Fruit fly (Drosophila melanogaster): ENCODE results near the gene Idua.

Idua gene

dm6 chr2L:11113011-11113528 is at the start of gene Idua:
Gene Idua, minus strand, starts transcription at chr2L:11113061.
- TF ChIP-seq CG17801 (GFP tag; optimal IDR thresholded peaks at IDR 0.05; ENCODE audit: partially characterized antibody), result peak; percentile 31

dm6 chr2L:11155166-11155958 is 42.5 kb upstream of the Idua start, which contains the start of gene CG6287:
Gene CG6287, minus strand, starts transcription at chr2L:11155721.
- peak; percentile 99 for TF ChIP-seq CG17801 (GFP tag; optimal IDR thresholded peaks at IDR 0.05; ENCODE audit: partially characterized antibody)

dm6 chr2L:11148969-11149368 is 36.1 kb upstream of the Idua start, which contains the start of gene Gyc32E:
Gene Gyc32E, minus strand, starts transcription at chr2L:11149101.
- no peak for TF ChIP-seq CG17801 (GFP tag; optimal IDR thresholded peaks at IDR 0.05; ENCODE audit: partially characterized antibody)

DNA sequence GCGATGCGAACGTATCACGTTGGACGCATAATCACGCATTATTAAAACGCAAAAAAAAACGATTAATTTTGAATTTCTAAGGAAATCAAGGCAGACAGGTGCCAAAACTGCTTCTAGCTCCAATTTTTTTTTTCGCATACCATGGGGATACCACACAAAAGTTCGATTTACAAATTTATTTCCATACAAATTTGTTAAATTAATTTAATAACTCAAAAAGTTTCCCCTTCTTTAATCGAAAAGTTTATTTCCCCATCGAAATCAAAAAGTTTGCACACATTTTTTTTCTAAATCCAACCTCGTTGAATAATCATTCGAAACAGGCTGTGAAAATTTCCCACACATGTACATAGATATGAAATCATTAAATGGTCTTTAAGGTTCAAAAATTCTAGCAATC is 32.5 kb upstream of the Idua start, which contains the start of gene CG31867:
TSS of gene CG31867 (minus strand) at position 101 of the 400 bp plus-strand sequence.
- no peak for TF ChIP-seq CG17801 (GFP tag; optimal IDR thresholded peaks at IDR 0.05; ENCODE audit: partially characterized antibody)

- no peak for TF ChIP-seq CG17801 (GFP tag; optimal IDR thresholded peaks at IDR 0.05; ENCODE audit: partially characterized antibody)
Observed at dm6 chr2L:11136093-11136492, 23.2 kb upstream of the Idua start, which contains the start of gene hgo. Gene hgo, plus strand, starts transcription at chr2L:11136393.

DNA sequence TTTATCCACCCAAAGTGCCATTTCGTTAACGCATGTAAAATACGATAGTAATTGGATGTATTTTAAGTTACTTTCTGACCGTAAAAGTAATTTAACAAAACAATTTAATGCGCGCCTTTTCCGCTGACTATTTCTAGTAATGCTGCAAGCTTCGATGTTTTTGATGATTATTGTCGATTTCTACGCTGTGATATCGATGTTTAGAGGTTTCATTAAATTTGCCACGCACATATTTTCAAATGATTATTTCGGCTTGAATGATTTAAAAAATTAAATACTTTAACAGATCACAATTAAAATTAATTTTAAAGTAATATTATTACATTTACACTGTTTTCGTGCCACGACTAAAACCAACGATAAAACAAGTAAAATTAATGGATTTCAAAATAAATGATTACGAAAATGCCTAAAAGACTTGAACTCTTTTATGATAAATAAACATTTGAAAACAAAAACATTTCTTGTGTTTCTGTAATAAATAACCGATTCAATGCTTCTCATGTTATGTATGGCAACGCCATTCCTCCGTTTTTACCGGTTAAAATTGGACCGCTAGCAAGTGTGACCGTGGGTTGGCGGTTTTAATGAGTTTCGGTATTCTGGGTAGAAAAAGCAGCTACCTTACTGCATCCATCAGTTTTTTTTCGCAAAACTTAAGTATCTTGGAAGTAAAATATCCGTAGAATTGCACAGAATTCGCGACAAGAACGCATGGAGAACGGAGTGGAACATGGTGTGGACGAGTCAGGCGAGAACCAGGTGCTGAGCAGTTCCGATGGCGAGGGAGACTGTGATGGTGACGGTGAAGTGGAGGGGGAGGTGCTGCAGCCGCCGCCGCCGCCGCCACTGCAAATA is 17.5 kb upstream of the Idua start, which contains the start of the genes RfC38 and CG4751:
TSS of gene RfC38 (minus strand) at position 495 of the 858 bp plus-strand sequence.
TSS of gene CG4751 (plus strand) at position 587 of the 858 bp plus-strand sequence.
- peak; percentile 1 for TF ChIP-seq CG17801 (GFP tag; optimal IDR thresholded peaks at IDR 0.05; ENCODE audit: partially characterized antibody)

- peak; percentile 82 for TF ChIP-seq CG17801 (GFP tag; optimal IDR thresholded peaks at IDR 0.05; ENCODE audit: partially characterized antibody)
Observed at dm6 chr2L:11123499-11123898, 10.6 kb upstream of the Idua start, which contains the start of the genes Csl4 and Nup160. Gene Csl4, minus strand, starts transcription at chr2L:11123567. Gene Nup160, plus strand, starts transcription at chr2L:11123777.

DNA sequence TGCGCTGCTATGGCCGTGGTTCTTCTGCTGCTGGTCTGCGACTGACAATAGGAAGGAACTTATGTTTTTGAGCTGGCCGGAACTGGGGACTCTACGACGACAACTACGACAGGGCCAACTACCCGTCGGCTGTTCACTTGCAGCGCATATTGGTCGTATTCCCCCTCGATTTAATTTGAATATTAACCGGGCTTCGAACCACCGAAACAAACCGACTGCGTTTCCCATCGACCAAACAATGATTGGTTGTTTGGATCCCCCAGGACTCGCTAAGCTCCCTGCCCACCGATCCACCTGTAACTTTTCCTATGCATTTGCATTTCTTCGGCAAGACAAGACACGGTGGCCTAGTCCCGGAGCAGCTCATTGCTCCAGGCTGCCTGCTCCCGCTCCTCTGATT is 8.8 kb upstream of the Idua start, which contains the start of gene Dnaaf4:
TSS of gene Dnaaf4 (minus strand) at position 101 of the 400 bp plus-strand sequence.
- TF ChIP-seq CG17801 (GFP tag; optimal IDR thresholded peaks at IDR 0.05; ENCODE audit: partially characterized antibody), result no peak

dm6 chr2L:11119966-11120517 is 7.2 kb upstream of the Idua start, which contains the start of gene CG6230:
Gene CG6230, minus strand, starts transcription at chr2L:11120319.
- no peak for TF ChIP-seq CG17801 (GFP tag; optimal IDR thresholded peaks at IDR 0.05; ENCODE audit: partially characterized antibody)

DNA sequence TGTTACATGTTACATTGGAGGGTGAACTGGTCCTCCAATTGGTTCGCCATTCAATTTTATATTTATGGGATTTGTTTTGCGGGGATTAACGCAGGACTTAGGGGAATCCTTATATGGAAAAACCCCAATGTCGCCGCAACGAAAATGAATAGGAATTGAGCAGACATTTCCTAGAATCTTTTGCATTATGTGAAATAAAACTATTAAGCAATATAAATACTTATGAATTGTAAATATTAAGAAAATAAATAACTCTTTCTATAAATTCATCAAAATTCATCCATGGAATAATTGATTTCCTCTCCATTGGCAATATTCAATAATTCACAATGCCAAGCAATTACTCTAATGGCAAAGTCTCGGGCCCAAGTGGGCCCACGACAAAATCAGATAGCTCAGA is 853 bp upstream of the Idua start, which contains the start of gene Gr32a:
TSS of gene Gr32a (plus strand) at position 301 of the 400 bp plus-strand sequence.
- TF ChIP-seq CG17801 (GFP tag; optimal IDR thresholded peaks at IDR 0.05; ENCODE audit: partially characterized antibody), result no peak

DNA sequence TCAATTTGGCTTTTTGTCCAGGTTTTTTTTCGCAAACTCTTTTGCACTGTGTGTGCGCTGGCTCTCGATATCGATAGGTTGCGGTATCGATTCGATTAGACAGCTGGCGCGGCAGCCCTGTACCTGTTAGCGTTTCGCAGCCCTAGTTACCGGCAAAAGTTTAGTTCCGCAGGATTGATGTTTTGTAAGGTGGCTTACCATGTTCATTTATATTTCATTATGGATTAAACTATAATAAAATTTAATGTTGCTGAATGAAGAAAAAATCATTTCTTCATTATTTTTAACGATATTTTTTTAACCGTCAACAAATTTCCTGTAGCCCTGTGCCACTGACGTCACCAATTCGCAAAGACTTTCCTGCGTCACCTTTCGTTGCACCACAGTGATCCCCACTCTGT is 6.3 kb downstream of the Idua start, which contains the start of gene Reps:
TSS of gene Reps (minus strand) at position 84 of the 401 bp plus-strand sequence.
- peak; percentile 94 for TF ChIP-seq CG17801 (GFP tag; optimal IDR thresholded peaks at IDR 0.05; ENCODE audit: partially characterized antibody)

dm6 chr2L:11105320-11105719 is 7.5 kb downstream of the Idua start:
- no peak for TF ChIP-seq CG17801 (GFP tag; optimal IDR thresholded peaks at IDR 0.05; ENCODE audit: partially characterized antibody)

DNA sequence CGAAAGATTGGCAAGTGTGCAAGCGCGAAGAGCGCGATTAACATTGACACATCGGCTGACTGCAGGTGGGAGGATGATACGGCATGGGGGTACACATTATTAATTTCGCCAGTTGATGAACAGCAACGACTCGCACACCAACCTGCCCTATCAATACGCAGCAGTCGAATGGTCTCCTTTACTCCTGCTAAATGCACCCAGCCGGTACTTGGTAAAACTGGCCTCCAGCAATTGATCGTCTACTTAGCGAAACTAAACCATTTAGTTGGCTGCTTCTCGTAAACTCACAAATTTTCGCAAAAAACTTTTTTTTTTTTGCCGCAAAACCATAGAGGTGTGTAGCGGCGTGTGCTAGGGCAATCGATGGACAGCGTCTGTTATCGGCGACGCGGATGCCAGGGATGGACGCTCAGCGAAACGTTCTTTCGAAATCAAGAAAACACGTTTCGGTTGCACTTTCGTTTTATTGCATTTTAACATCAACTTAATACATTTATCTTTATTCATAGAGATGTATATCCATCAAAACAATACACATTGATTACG is 12.3 kb downstream of the Idua start, which contains the start of gene Ge-1:
TSS of gene Ge-1 (minus strand) at position 373 of the 546 bp plus-strand sequence.
- peak; percentile 40 for TF ChIP-seq CG17801 (GFP tag; optimal IDR thresholded peaks at IDR 0.05; ENCODE audit: partially characterized antibody)

dm6 chr2L:11091111-11091510 is 21.8 kb downstream of the Idua start, which contains the start of gene Wdr59:
Gene Wdr59, plus strand, starts transcription at chr2L:11091444.
- peak; percentile 14 for TF ChIP-seq CG17801 (GFP tag; optimal IDR thresholded peaks at IDR 0.05; ENCODE audit: partially characterized antibody)
